Worm (Caenorhabditis elegans) whole organism, early embryonic: ENCODE measurements around the gene F19H8.2.

Experiments used
- ama-1 ChIP-seq: fragments of 150-350 bp; optimal IDR thresholded peaks from 2 replicates; lab custom pipeline; 2014
- ceh-36 ChIP-seq: sonication (generic microtip); optimal IDR thresholded peaks from 2 replicates; lab custom pipeline; 2016; ENCODE audit warnings: missing genetic modification characterization, inconsistent platforms, missing compliant biosample characterization
- hmg-4 ChIP-seq: fragments of 200-800 bp; sonication (Bioruptor generic); optimal IDR thresholded peaks from 2 replicates; lab custom pipeline; 2018; ENCODE audit warnings: mild to moderate bottlenecking, missing genetic modification characterization, missing compliant biosample characterization
- hnd-1 ChIP-seq: sonication (generic microtip); optimal IDR thresholded peaks from 2 replicates; lab custom pipeline; 2016; ENCODE audit warnings: missing genetic modification characterization, missing compliant biosample characterization
- scrt-1 ChIP-seq: fragments of 200-800 bp; sonication (Bioruptor generic); IDR thresholded peaks from 2 replicates; pipeline ENCODE4 v1.3.6; 2022; ENCODE audit warnings: missing genetic modification characterization, missing compliant biosample characterization
- tbx-11 ChIP-seq: fragments of 200-800 bp; sonication (Bioruptor generic); IDR thresholded peaks from 2 replicates; pipeline ENCODE4 v1.3.6; 2022; ENCODE audit warnings: missing genetic modification characterization, missing compliant biosample characterization

- TF ChIP-seq hmg-4 (GFP tag; lab: Kevin White, UChicago) (no peak), ama-1 (no peak), tbx-11 (GFP tag; lab: Robert Waterston, UW) (no peak), scrt-1 (GFP tag; lab: Robert Waterston, UW) (no peak), ceh-36 (tag; lab: Kevin White, UChicago) (no peak), hnd-1 (no peak)
Measured at ce11 chrII:14597788-14598187, 7.9 kb downstream of the F19H8.2 start.
